Fruit fly (Drosophila melanogaster) whole organism, embryonic: ENCODE measurements around the gene Mur2B.

Source experiments
- ATbp ChIP-seq: fragments of 200-800 bp; sonication (Bioruptor generic); optimal IDR thresholded peaks from 2 replicates; lab custom pipeline; 2017; ENCODE audit warnings: missing biosample characterization, mild to moderate bottlenecking, missing genetic modification characterization, missing genetic modification reagents
- Adf1 ChIP-seq: fragments of 200-800 bp; sonication (Bioruptor generic); IDR thresholded peaks from 2 replicates; pipeline ENCODE4 v1.3.6; 2022; ENCODE audit warnings: missing biosample characterization, missing genetic modification characterization
- Asciz ChIP-seq: fragments of 200-800 bp; sonication (Bioruptor generic); optimal IDR thresholded peaks from 2 replicates; lab custom pipeline; 2017; ENCODE audit warnings: missing biosample characterization, mild to moderate bottlenecking, missing genetic modification characterization, missing genetic modification reagents
- BEAF-32 ChIP-seq: fragments of 200-800 bp; sonication (Bioruptor generic); optimal IDR thresholded peaks from 3 replicates; lab custom pipeline; 2017; ENCODE audit warnings: missing biosample characterization, missing genetic modification characterization, mild to moderate bottlenecking, moderate library complexity, missing genetic modification reagents
- CG10267 ChIP-seq: fragments of 200-800 bp; sonication (Bioruptor generic); optimal IDR thresholded peaks from 2 replicates; lab custom pipeline; 2018; ENCODE audit warnings: missing biosample characterization, mild to moderate bottlenecking, missing genetic modification characterization, moderate library complexity
- CG10366 ChIP-seq: fragments of 200-800 bp; sonication (Bioruptor generic); IDR thresholded peaks from 2 replicates; pipeline ENCODE4 v1.3.6; 2022; ENCODE audit warnings: missing biosample characterization, missing genetic modification characterization
- CG12236 ChIP-seq: fragments of 200-800 bp; sonication (Bioruptor generic); optimal IDR thresholded peaks from 2 replicates; lab custom pipeline; 2016; ENCODE audit warnings: missing biosample characterization, missing genetic modification characterization
- CG13296 ChIP-seq: fragments of 200-800 bp; sonication (Bioruptor generic); optimal IDR thresholded peaks from 3 replicates; lab custom pipeline; 2018; ENCODE audit warnings: missing biosample characterization, mild to moderate bottlenecking, missing genetic modification characterization
- CG14710 ChIP-seq: fragments of 200-800 bp; sonication (Bioruptor generic); optimal IDR thresholded peaks from 3 replicates; lab custom pipeline; 2019; ENCODE audit warnings: missing biosample characterization, mild to moderate bottlenecking, missing genetic modification characterization, moderate library complexity
- CG14860 ChIP-seq: fragments of 200-800 bp; sonication (Bioruptor generic); IDR thresholded peaks from 3 replicates; pipeline ENCODE4 v1.3.6; 2022; ENCODE audit warnings: missing biosample characterization, missing genetic modification characterization; ENCODE audit not compliant: partially characterized antibody
- CG17359 ChIP-seq: fragments of 200-800 bp; sonication (Bioruptor generic); optimal IDR thresholded peaks from 3 replicates; lab custom pipeline; 2018; ENCODE audit warnings: missing biosample characterization, mild to moderate bottlenecking, missing genetic modification characterization, moderate library complexity
- CG17385 ChIP-seq: fragments of 200-800 bp; sonication (Bioruptor generic); optimal IDR thresholded peaks from 3 replicates; lab custom pipeline; 2018; ENCODE audit warnings: missing biosample characterization, mild to moderate bottlenecking, missing genetic modification characterization
- CG17802 ChIP-seq: fragments of 200-800 bp; sonication (Bioruptor generic); optimal IDR thresholded peaks from 2 replicates; lab custom pipeline; 2018; ENCODE audit warnings: missing biosample characterization, mild to moderate bottlenecking, missing genetic modification characterization, moderate library complexity
- CG30431 ChIP-seq: fragments of 200-800 bp; sonication (Bioruptor generic); optimal IDR thresholded peaks from 2 replicates; lab custom pipeline; 2017; ENCODE audit warnings: missing biosample characterization, missing genetic modification characterization
- CG34422 ChIP-seq: fragments of 200-800 bp; sonication (Bioruptor generic); IDR thresholded peaks from 3 replicates; pipeline ENCODE4 v1.3.6; 2022; ENCODE audit warnings: missing biosample characterization, missing genetic modification characterization
- CG4360 ChIP-seq: fragments of 200-800 bp; sonication (Bioruptor generic); IDR thresholded peaks from 2 replicates; pipeline ENCODE4 v1.3.6; 2022; ENCODE audit warnings: missing biosample characterization, missing genetic modification characterization
- CG6854 ChIP-seq: fragments of 200-800 bp; sonication (Bioruptor generic); optimal IDR thresholded peaks from 3 replicates; lab custom pipeline; 2017; ENCODE audit warnings: missing biosample characterization, mild to moderate bottlenecking, missing genetic modification characterization
- CG7963 ChIP-seq: fragments of 200-800 bp; sonication (Bioruptor generic); IDR thresholded peaks from 3 replicates; pipeline ENCODE4 v1.3.6; 2022; ENCODE audit warnings: missing biosample characterization, missing genetic modification characterization; ENCODE audit not compliant: partially characterized antibody
- CG8290 ChIP-seq, 3 experiments: fragments of 200-800 bp; sonication (Bioruptor generic); optimal IDR thresholded peaks; 2 replicates each; lab custom pipeline; 2016 to 2019; ENCODE audit warnings: missing biosample characterization in 3 of 3, missing genetic modification characterization in 3 of 3, mild to moderate bottlenecking in 2 of 3, moderate library complexity in 1 of 3
- D19A ChIP-seq: fragments of 200-800 bp; optimal IDR thresholded peaks from 3 replicates; lab custom pipeline; 2019; ENCODE audit warnings: missing biosample characterization, mild to moderate bottlenecking, missing genetic modification characterization, moderate library complexity
- Dad ChIP-seq: fragments of 200-800 bp; sonication (Bioruptor generic); optimal IDR thresholded peaks from 3 replicates; lab custom pipeline; 2016; ENCODE audit warnings: missing biosample characterization, missing genetic modification characterization
- Doc3 ChIP-seq: fragments of 200-800 bp; sonication (Bioruptor generic); IDR thresholded peaks from 3 replicates; pipeline ENCODE4 v1.3.6; 2022; ENCODE audit warnings: missing biosample characterization, missing genetic modification characterization; ENCODE audit not compliant: partially characterized antibody
- Dref ChIP-seq: fragments of 200-800 bp; sonication (Bioruptor generic); IDR thresholded peaks from 2 replicates; pipeline ENCODE4 v1.3.6; 2022; ENCODE audit warnings: missing biosample characterization, missing genetic modification characterization
- Hr39 ChIP-seq: fragments of >200 bp; optimal IDR thresholded peaks from 2 replicates; lab custom pipeline; 2017
- PHDP ChIP-seq: fragments of 200-800 bp; sonication (Bioruptor generic); optimal IDR thresholded peaks from 3 replicates; lab custom pipeline; 2018; ENCODE audit warnings: missing biosample characterization, mild to moderate bottlenecking, missing genetic modification characterization, moderate library complexity
- Pdp1 ChIP-seq, 2 experiments: fragments of 200-800 bp; sonication (Bioruptor generic); optimal IDR thresholded peaks; 3 replicates each; lab custom pipeline; 2016; ENCODE audit warnings: missing biosample characterization in 2 of 2, missing genetic modification characterization in 2 of 2, mild to moderate bottlenecking in 1 of 2, moderate library complexity in 1 of 2
- Sin3A ChIP-seq: fragments of >200 bp; optimal IDR thresholded peaks from 2 replicates; lab custom pipeline; 2018
- Stat92E ChIP-seq, 3 experiments: fragments of >200 bp in 2 of 3; fragments of 200-800 bp in 1 of 3; sonication (Bioruptor generic) in 1 of 3; optimal IDR thresholded peaks; 2 replicates each; lab custom pipeline; 2017 to 2019; ENCODE audit warnings: missing biosample characterization in 3 of 3, missing genetic modification characterization in 3 of 3, mild to moderate bottlenecking in 1 of 3, moderate library complexity in 1 of 3
- az2 ChIP-seq: fragments of 200-800 bp; sonication (Bioruptor generic); optimal IDR thresholded peaks from 3 replicates; lab custom pipeline; 2016; ENCODE audit warnings: missing biosample characterization, missing genetic modification characterization
- bbx ChIP-seq: fragments of 200-800 bp; sonication (Bioruptor generic); IDR thresholded peaks from 2 replicates; pipeline ENCODE4 v1.3.6; 2022; ENCODE audit warnings: missing biosample characterization, missing genetic modification characterization; ENCODE audit not compliant: partially characterized antibody
- btn ChIP-seq: fragments of 200-800 bp; sonication (Bioruptor generic); optimal IDR thresholded peaks from 2 replicates; lab custom pipeline; 2016; ENCODE audit warnings: missing biosample characterization, missing genetic modification characterization
- cg ChIP-seq: fragments of 200-800 bp; sonication (Bioruptor generic); optimal IDR thresholded peaks from 3 replicates; lab custom pipeline; 2019; ENCODE audit warnings: missing biosample characterization, mild to moderate bottlenecking, missing genetic modification characterization, moderate library complexity
- crol ChIP-seq: fragments of 200-800 bp; sonication (Bioruptor generic); IDR thresholded peaks from 2 replicates; pipeline ENCODE4 v1.3.6; 2022; ENCODE audit warnings: missing biosample characterization, missing genetic modification characterization
- dan ChIP-seq: fragments of 200-800 bp; sonication (Bioruptor generic); IDR thresholded peaks from 2 replicates; pipeline ENCODE4 v1.3.6; 2022; ENCODE audit warnings: missing biosample characterization, missing genetic modification characterization
- eve ChIP-seq, 2 experiments: fragments of >200 bp; optimal IDR thresholded peaks; 2 replicates each; lab custom pipeline; 2017; ENCODE audit warnings: missing biosample characterization in 2 of 2, missing genetic modification characterization in 2 of 2
- gsb ChIP-seq: fragments of 200-800 bp; sonication (Bioruptor generic); IDR thresholded peaks from 2 replicates; pipeline ENCODE4 v1.3.6; 2022; ENCODE audit warnings: missing biosample characterization, missing genetic modification characterization
- gsb-n ChIP-seq: fragments of 200-800 bp; sonication (Bioruptor generic); optimal IDR thresholded peaks from 3 replicates; lab custom pipeline; 2018; ENCODE audit warnings: missing biosample characterization, mild to moderate bottlenecking, missing genetic modification characterization
- hkb ChIP-seq, 2 experiments: fragments of 200-800 bp in 1 of 2; fragments of >200 bp in 1 of 2; sonication (Bioruptor generic) in 1 of 2; IDR thresholded peaks in 1 of 2; optimal IDR thresholded peaks in 1 of 2; 2 replicates each; pipeline versions ENCODE4 v1.3.6 to Lab custom; 2017 to 2022; ENCODE audit warnings: missing biosample characterization in 1 of 2, missing genetic modification characterization in 1 of 2
- jigr1 ChIP-seq: fragments of 200-800 bp; sonication (Bioruptor generic); IDR thresholded peaks from 3 replicates; pipeline ENCODE4 v1.3.6; 2022; ENCODE audit warnings: missing biosample characterization, missing genetic modification characterization
- kah ChIP-seq: fragments of 200-800 bp; sonication (Bioruptor generic); optimal IDR thresholded peaks from 2 replicates; lab custom pipeline; 2018; ENCODE audit warnings: missing biosample characterization, mild to moderate bottlenecking, missing genetic modification characterization
- nerfin-1 ChIP-seq: fragments of 200-800 bp; sonication (Bioruptor generic); optimal IDR thresholded peaks from 3 replicates; lab custom pipeline; 2019; ENCODE audit warnings: missing biosample characterization, mild to moderate bottlenecking, missing genetic modification characterization, moderate library complexity
- nom ChIP-seq: fragments of 200-800 bp; sonication (Bioruptor generic); optimal IDR thresholded peaks from 2 replicates; lab custom pipeline; 2017; ENCODE audit warnings: missing biosample characterization, missing genetic modification characterization, mild to moderate bottlenecking, moderate library complexity, missing genetic modification reagents
- pros ChIP-seq: fragments of 200-800 bp; sonication (Bioruptor generic); optimal IDR thresholded peaks from 3 replicates; lab custom pipeline; 2019; ENCODE audit warnings: missing biosample characterization, mild to moderate bottlenecking, missing genetic modification characterization, moderate library complexity
- rib ChIP-seq: fragments of 200-800 bp; sonication (Bioruptor generic); IDR thresholded peaks from 2 replicates; pipeline ENCODE4 v1.3.6; 2022; ENCODE audit warnings: missing biosample characterization, missing genetic modification characterization
- run ChIP-seq: fragments of 200-800 bp; sonication (Bioruptor generic); optimal IDR thresholded peaks from 3 replicates; lab custom pipeline; 2018; ENCODE audit warnings: missing biosample characterization, mild to moderate bottlenecking, missing genetic modification characterization
- sd ChIP-seq: fragments of 200-800 bp; sonication (Bioruptor generic); optimal IDR thresholded peaks from 3 replicates; lab custom pipeline; 2018; ENCODE audit warnings: missing biosample characterization, mild to moderate bottlenecking, missing genetic modification characterization, moderate library complexity
- sqz ChIP-seq: fragments of 200-800 bp; sonication (Bioruptor generic); optimal IDR thresholded peaks from 3 replicates; lab custom pipeline; 2018; ENCODE audit warnings: missing biosample characterization, mild to moderate bottlenecking, missing genetic modification characterization
- toy ChIP-seq: fragments of 200-800 bp; sonication (Bioruptor generic); IDR thresholded peaks from 2 replicates; pipeline ENCODE4 v1.3.6; 2022; ENCODE audit warnings: missing biosample characterization, missing genetic modification characterization
- ttk ChIP-seq: fragments of 200-800 bp; sonication (Bioruptor generic); IDR thresholded peaks from 2 replicates; pipeline ENCODE4 v2.1.2; 2022; ENCODE audit warnings: missing biosample characterization, missing genetic modification characterization
- twi ChIP-seq: fragments of 200-800 bp; optimal IDR thresholded peaks from 2 replicates; lab custom pipeline; 2019; ENCODE audit warnings: missing biosample characterization, mild to moderate bottlenecking, missing genetic modification characterization, moderate library complexity
- tx ChIP-seq: fragments of 200-800 bp; sonication (Bioruptor generic); optimal IDR thresholded peaks from 2 replicates; lab custom pipeline; 2016; ENCODE audit warnings: missing biosample characterization, missing genetic modification characterization
- usp ChIP-seq: fragments of >200 bp; optimal IDR thresholded peaks from 2 replicates; lab custom pipeline; 2017; ENCODE audit warnings: missing biosample characterization, missing genetic modification characterization

Gene Mur2B

dm6 chrX:1607810-1608209 is 60.8 kb downstream of the Mur2B start (continued):
- TF ChIP-seq Hr39 (lab: Kevin White, UChicago) (peak; percentile 40), gsb-n (no peak), CG17359 (tag; lab: Kevin White, UChicago) (peak; percentile 45), Stat92E (GFP tag; optimal IDR thresholded peaks at IDR 0.05; lab: Kevin White, UChicago) (no peak), ATbp (GFP tag; lab: Kevin White, UChicago) (no peak), CG14860 (GFP tag; lab: Robert Waterston, UW) (no peak), Pdp1 (GFP tag; optimal IDR thresholded peaks at IDR 0.05; lab: Kevin White, UChicago) (no peak), CG7963 (GFP tag; lab: Robert Waterston, UW) (no peak), tx (GFP tag; lab: Kevin White, UChicago) (no peak), hkb (optimal IDR thresholded peaks at IDR 0.05; lab: Kevin White, UChicago) (no peak), hkb (GFP tag; IDR thresholded peaks at IDR 0.05; lab: Robert Waterston, UW) (no peak), Doc3 (no peak), Dad (no peak), CG17385 (no peak), CG34422 (GFP tag; lab: Robert Waterston, UW) (no peak), CG13296 (no peak), CG6854 (GFP tag; lab: Kevin White, UChicago) (no peak), cg (peak; percentile 17), gsb (no peak), CG4360 (GFP tag; lab: Robert Waterston, UW) (0 out of 2 replicates have a peak, but pooled peaks have one; percentile 37), nom (peak; percentile 38), nerfin-1 (tag; lab: Kevin White, UChicago) (no peak), dan (no peak), usp (no peak), D19A (tag; lab: Kevin White, UChicago) (no peak), twi (tag; lab: Kevin White, UChicago) (no peak), sqz (GFP tag; lab: Kevin White, UChicago) (peak; percentile 83), run (tag; lab: Kevin White, UChicago) (no peak), Asciz (GFP tag; lab: Kevin White, UChicago) (no peak), Adf1 (GFP tag; lab: Robert Waterston, UW) (peak; percentile 81), kah (GFP tag; lab: Kevin White, UChicago) (no peak), CG14710 (tag; lab: Kevin White, UChicago) (no peak), eve (GFP tag; optimal IDR thresholded peaks at IDR 0.05; lab: Kevin White, UChicago) (no peak), jigr1 (no peak), Sin3A (lab: Kevin White, UChicago) (no peak), sd (tag; lab: Kevin White, UChicago) (no peak), CG30431 (GFP tag; lab: Kevin White, UChicago) (no peak), pros (GFP tag; lab: Kevin White, UChicago) (peak; percentile 36), az2 (GFP tag; lab: Kevin White, UChicago) (no peak), CG17802 (tag; lab: Kevin White, UChicago) (no peak), CG12236 (GFP tag; lab: Kevin White, UChicago) (no peak)

- TF ChIP-seq toy = no peak
- no peak for TF ChIP-seq BEAF-32 (GFP tag; lab: Kevin White, UChicago)
- TF ChIP-seq CG8290 (GFP tag; optimal IDR thresholded peaks at IDR 0.05; lab: Kevin White, UChicago) = no peak
- no peak for TF ChIP-seq CG8290 (tag; optimal IDR thresholded peaks at IDR 0.05; lab: Kevin White, UChicago)
- TF ChIP-seq Adf1 (GFP tag; lab: Robert Waterston, UW) = peak; percentile 58; the same call in 1 of the 2 replicates
- TF ChIP-seq CG10366 (GFP tag; lab: Robert Waterston, UW) = no peak
- TF ChIP-seq CG10267 = no peak
- TF ChIP-seq btn (GFP tag; lab: Kevin White, UChicago) = no peak
- no peak for TF ChIP-seq bbx
- TF ChIP-seq PHDP (tag; lab: Kevin White, UChicago) = no peak
- TF ChIP-seq cg = peak; percentile 39
- TF ChIP-seq crol (GFP tag; lab: Robert Waterston, UW) = peak; percentile 71
- TF ChIP-seq rib (GFP tag; lab: Robert Waterston, UW) = no peak
- no peak for TF ChIP-seq Dref
- TF ChIP-seq ttk (GFP tag; lab: Robert Waterston, UW) = no peak
Measured at dm6 chrX:1606064-1606463, 62.5 kb downstream of the Mur2B start.
